Worm (Caenorhabditis elegans): ENCODE data around the gene gmeb-1.

DNA sequence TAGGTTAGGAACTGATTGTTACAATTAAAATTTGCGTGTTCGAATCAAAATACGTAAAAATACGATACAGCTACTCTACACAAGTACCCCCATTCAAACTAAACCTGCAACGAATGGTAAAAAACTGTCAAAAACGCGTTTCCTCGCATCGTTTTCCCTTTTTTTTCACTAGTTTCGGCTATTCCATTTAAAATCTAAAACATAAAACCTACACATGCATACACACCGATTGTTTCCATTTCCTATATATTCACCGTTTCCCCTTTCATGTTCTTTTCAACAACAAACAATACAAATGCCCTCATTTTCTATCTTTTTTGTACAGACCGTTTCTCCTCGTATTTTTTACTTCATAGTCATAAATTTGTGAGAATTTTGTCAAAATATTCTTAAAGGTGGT, 49.4 kb downstream of the gmeb-1 start:
- TF ChIP-seq flt-1 (GFP tag; IDR thresholded peaks at IDR 0.05) (no peak), ztf-23 (GFP tag; IDR thresholded peaks at IDR 0.05) (no peak), T22C8.4 (GFP tag; IDR thresholded peaks at IDR 0.05) (no peak), klf-2 (GFP tag; conservative IDR thresholded peaks at IDR 0.05) (no peak), cog-1 (tag; optimal IDR thresholded peaks at IDR 0.05) (no peak), ref-1 (GFP tag; conservative IDR thresholded peaks at IDR 0.05) (no peak), tab-1 (GFP tag; IDR thresholded peaks at IDR 0.05) (no peak)
